Worm (Caenorhabditis elegans) whole organism, midembryonic: ENCODE data around the gene his-72.

ENCODE experiments used
- T22C8.4 ChIP-seq: fragments of 200-800 bp; sonication (Bioruptor generic); IDR thresholded peaks from 2 replicates; pipeline ENCODE4 v1.3.6; 2022; ENCODE audit warnings: missing genetic modification characterization, missing compliant biosample characterization
- cog-1 ChIP-seq: sonication (generic microtip); optimal IDR thresholded peaks from 2 replicates; lab custom pipeline; 2016; ENCODE audit warnings: missing genetic modification characterization, missing compliant biosample characterization
- flt-1 ChIP-seq: fragments of 200-800 bp; sonication (Bioruptor generic); IDR thresholded peaks from 2 replicates; pipeline ENCODE4 v1.3.6; 2022; ENCODE audit warnings: missing genetic modification characterization, missing compliant biosample characterization
- med-1 ChIP-seq: sonication (generic microtip); optimal IDR thresholded peaks from 2 replicates; lab custom pipeline; 2017; ENCODE audit warnings: missing genetic modification characterization, mild to moderate bottlenecking, missing compliant biosample characterization, antibody characterized with exemption, missing genetic modification reagents; ENCODE audit not compliant: insufficient read depth
- ref-1 ChIP-seq: fragments of 200-800 bp; sonication (Bioruptor generic); conservative IDR thresholded peaks from 2 replicates; pipeline ENCODE4 v1.3.6; 2022; ENCODE audit warnings: missing genetic modification reagents, missing genetic modification characterization, missing compliant biosample characterization

ce11 chrIII:12370011-12370506 is 1.2 kb upstream of the his-72 start, which contains the start of gene rpt-6:
- TF ChIP-seq flt-1 (GFP tag; lab: Robert Waterston, UW): no peak
- no peak for TF ChIP-seq med-1
- no peak for TF ChIP-seq ref-1
- no peak for TF ChIP-seq cog-1 (tag; lab: Kevin White, UChicago)
- TF ChIP-seq T22C8.4 (GFP tag; lab: Robert Waterston, UW): no peak
